Worm (Caenorhabditis elegans) whole organism, L4/young adult: ENCODE data around the gene R11D1.7.

Experiments used
- W03F9.2 ChIP-seq: fragments of 150-350 bp; optimal IDR thresholded peaks from 2 replicates; lab custom pipeline; 2014; ENCODE audit warnings: missing biosample characterization, missing genetic modification characterization
- dao-5 ChIP-seq: sonication (generic microtip); optimal IDR thresholded peaks from 2 replicates; lab custom pipeline; 2016; ENCODE audit warnings: missing genotype, missing genetic modification characterization, moderate library complexity, missing compliant biosample characterization
- him-1 ChIP-seq: sonication (generic microtip); optimal IDR thresholded peaks from 2 replicates; lab custom pipeline; 2016; ENCODE audit warnings: missing genotype, missing genetic modification reagents, missing genetic modification characterization, missing compliant biosample characterization

The R11D1.7 gene

ce11 chrV:12719713-12720112, at the start of gene R11D1.7:
R11D1.7 (plus strand) TSS chrV:12720013.
- no peak for TF ChIP-seq dao-5
- TF ChIP-seq W03F9.2 (tag; lab: Kevin White, UChicago) = no peak
- TF ChIP-seq him-1 (tag; lab: Kevin White, UChicago) = no peak

ce11 chrV:12670607-12671006, 49.2 kb upstream of the R11D1.7 start, which contains the start of gene srx-116:
srx-116 (plus strand) TSS chrV:12670907.
- TF ChIP-seq dao-5 (no peak), W03F9.2 (tag; lab: Kevin White, UChicago) (no peak), him-1 (tag; lab: Kevin White, UChicago) (no peak)

ce11 chrV:12673745-12674144, 46.1 kb upstream of the R11D1.7 start:
- no peak for TF ChIP-seq W03F9.2 (tag; lab: Kevin White, UChicago)
- TF ChIP-seq dao-5 = no peak
- TF ChIP-seq him-1 (tag; lab: Kevin White, UChicago) = no peak

ce11 chrV:12676299-12676698, 43.5 kb upstream of the R11D1.7 start:
- TF ChIP-seq W03F9.2 (tag; lab: Kevin White, UChicago) (no peak), him-1 (tag; lab: Kevin White, UChicago) (no peak), dao-5 (no peak)

ce11 chrV:12679292-12679691, 40.5 kb upstream of the R11D1.7 start:
- TF ChIP-seq W03F9.2 (tag; lab: Kevin White, UChicago) (no peak), him-1 (tag; lab: Kevin White, UChicago) (no peak), dao-5 (no peak)

ce11 chrV:12679807-12680206, 40.0 kb upstream of the R11D1.7 start, which contains the start of gene frpr-15:
frpr-15 (plus strand) TSS chrV:12680107.
- TF ChIP-seq him-1 (tag; lab: Kevin White, UChicago) (no peak), dao-5 (no peak), W03F9.2 (tag; lab: Kevin White, UChicago) (no peak)

ce11 chrV:12683205-12683604, 36.6 kb upstream of the R11D1.7 start:
- TF ChIP-seq dao-5 = no peak
- TF ChIP-seq him-1 (tag; lab: Kevin White, UChicago) = no peak
- TF ChIP-seq W03F9.2 (tag; lab: Kevin White, UChicago) = no peak

ce11 chrV:12695155-12695554, 24.7 kb upstream of the R11D1.7 start, which contains the start of gene parn-1:
parn-1 (minus strand) TSS chrV:12695255.
- TF ChIP-seq dao-5 = no peak

ce11 chrV:12695968-12696367, 23.8 kb upstream of the R11D1.7 start, which contains the start of gene K10C8.4:
K10C8.4 (plus strand) TSS chrV:12696268.
- no peak for TF ChIP-seq dao-5
- no peak for TF ChIP-seq him-1 (tag; lab: Kevin White, UChicago)
- no peak for TF ChIP-seq W03F9.2 (tag; lab: Kevin White, UChicago)

- TF ChIP-seq him-1 (tag; lab: Kevin White, UChicago) = no peak
- TF ChIP-seq W03F9.2 (tag; lab: Kevin White, UChicago) = peak; percentile 62
- TF ChIP-seq dao-5 = no peak
Measured at ce11 chrV:12696790-12697189, 23.0 kb upstream of the R11D1.7 start.

ce11 chrV:12697364-12697901, 22.4 kb upstream of the R11D1.7 start, which contains the start of gene istr-1:
istr-1 (plus strand) TSS chrV:12697858.
- TF ChIP-seq W03F9.2 (tag; lab: Kevin White, UChicago) (no peak), dao-5 (no peak), him-1 (tag; lab: Kevin White, UChicago) (no peak)

ce11 chrV:12701613-12702012, 18.2 kb upstream of the R11D1.7 start:
- TF ChIP-seq W03F9.2 (tag; lab: Kevin White, UChicago) (no peak), him-1 (tag; lab: Kevin White, UChicago) (no peak), dao-5 (no peak)

ce11 chrV:12704077-12704476, 15.7 kb upstream of the R11D1.7 start, which contains the start of gene R11D1.1:
R11D1.1 (plus strand) TSS chrV:12704377.
- TF ChIP-seq dao-5 (no peak), W03F9.2 (tag; lab: Kevin White, UChicago) (no peak), him-1 (tag; lab: Kevin White, UChicago) (no peak)

ce11 chrV:12706511-12706910, 13.3 kb upstream of the R11D1.7 start:
- TF ChIP-seq W03F9.2 (tag; lab: Kevin White, UChicago) (no peak), dao-5 (no peak), him-1 (tag; lab: Kevin White, UChicago) (no peak)

- no peak for TF ChIP-seq him-1 (tag; lab: Kevin White, UChicago)
- TF ChIP-seq W03F9.2 (tag; lab: Kevin White, UChicago) = no peak
- no peak for TF ChIP-seq dao-5
Measured at ce11 chrV:12708305-12708704, 11.5 kb upstream of the R11D1.7 start, which contains the start of gene R11D1.2. R11D1.2 (plus strand) TSS chrV:12708605.
